Fruit fly (Drosophila melanogaster) whole organism, embryonic: ENCODE results near the gene cass.

ENCODE experiments used
- Aef1 ChIP-seq: fragments of 200-800 bp; sonication (Bioruptor generic); IDR thresholded peaks from 3 replicates; pipeline ENCODE4 v1.3.6; 2022; ENCODE audit warnings: missing biosample characterization, missing genetic modification characterization
- Asciz ChIP-seq: fragments of 200-800 bp; sonication (Bioruptor generic); optimal IDR thresholded peaks from 2 replicates; lab custom pipeline; 2017; ENCODE audit warnings: missing biosample characterization, mild to moderate bottlenecking, missing genetic modification characterization, missing genetic modification reagents
- Atf6 ChIP-seq: fragments of 200-800 bp; sonication (Bioruptor generic); IDR thresholded peaks from 2 replicates; pipeline ENCODE4 v1.3.6; 2022; ENCODE audit warnings: missing biosample characterization, missing genetic modification characterization
- CG11085 ChIP-seq: fragments of 200-800 bp; sonication (Bioruptor generic); IDR thresholded peaks from 2 replicates; pipeline ENCODE4 v1.3.6; 2022; ENCODE audit warnings: missing biosample characterization, missing genetic modification characterization
- CG12391 ChIP-seq: fragments of 200-800 bp; sonication (Bioruptor generic); optimal IDR thresholded peaks from 3 replicates; lab custom pipeline; 2018; ENCODE audit warnings: missing biosample characterization, mild to moderate bottlenecking, missing genetic modification characterization, moderate library complexity
- CG15514 ChIP-seq: fragments of 200-800 bp; sonication (Bioruptor generic); optimal IDR thresholded peaks from 3 replicates; lab custom pipeline; 2017; ENCODE audit warnings: missing biosample characterization, missing genetic modification characterization, mild to moderate bottlenecking, moderate library complexity, missing genetic modification reagents
- CG17568 ChIP-seq: fragments of 200-800 bp; sonication (Bioruptor generic); optimal IDR thresholded peaks from 2 replicates; lab custom pipeline; 2018; ENCODE audit warnings: missing biosample characterization, mild to moderate bottlenecking, missing genetic modification characterization, moderate library complexity
- CG17802 ChIP-seq: fragments of 200-800 bp; sonication (Bioruptor generic); optimal IDR thresholded peaks from 2 replicates; lab custom pipeline; 2018; ENCODE audit warnings: missing biosample characterization, mild to moderate bottlenecking, missing genetic modification characterization, moderate library complexity
- CG2202 ChIP-seq: fragments of 200-800 bp; sonication (Bioruptor generic); optimal IDR thresholded peaks from 2 replicates; lab custom pipeline; 2018; ENCODE audit warnings: missing biosample characterization, mild to moderate bottlenecking, missing genetic modification characterization
- CG2712 ChIP-seq: fragments of 200-800 bp; optimal IDR thresholded peaks from 3 replicates; lab custom pipeline; 2019; ENCODE audit warnings: missing biosample characterization, mild to moderate bottlenecking, missing genetic modification characterization, moderate library complexity
- CG31224 ChIP-seq: fragments of 200-800 bp; sonication (Bioruptor generic); IDR thresholded peaks from 2 replicates; pipeline ENCODE4 v1.3.6; 2022; ENCODE audit warnings: missing biosample characterization, missing genetic modification characterization
- CG31388 ChIP-seq: fragments of 200-800 bp; sonication (Bioruptor generic); optimal IDR thresholded peaks from 2 replicates; lab custom pipeline; 2016; ENCODE audit warnings: missing biosample characterization, missing genetic modification characterization
- CG31441 ChIP-seq: fragments of 200-800 bp; sonication (Bioruptor generic); IDR thresholded peaks from 2 replicates; pipeline ENCODE4 v1.3.6; 2022; ENCODE audit warnings: missing biosample characterization, missing genetic modification characterization
- CG34224 ChIP-seq: fragments of 200-800 bp; sonication (Bioruptor generic); IDR thresholded peaks from 3 replicates; pipeline ENCODE4 v1.3.6; 2022; ENCODE audit warnings: missing biosample characterization, missing genetic modification characterization; ENCODE audit not compliant: partially characterized antibody
- CG4360 ChIP-seq: fragments of 200-800 bp; sonication (Bioruptor generic); IDR thresholded peaks from 2 replicates; pipeline ENCODE4 v1.3.6; 2022; ENCODE audit warnings: missing biosample characterization, missing genetic modification characterization
- CG7556 ChIP-seq: fragments of 200-800 bp; sonication (Bioruptor generic); optimal IDR thresholded peaks from 2 replicates; lab custom pipeline; 2017; ENCODE audit warnings: missing biosample characterization, mild to moderate bottlenecking, missing genetic modification characterization
- CG8478 ChIP-seq: fragments of >200 bp; optimal IDR thresholded peaks from 2 replicates; lab custom pipeline; 2018
- CG8765 ChIP-seq: fragments of 200-800 bp; sonication (Bioruptor generic); IDR thresholded peaks from 2 replicates; pipeline ENCODE4 v1.3.6; 2022; ENCODE audit warnings: missing biosample characterization, missing genetic modification characterization
- Camta ChIP-seq: fragments of 200-800 bp; sonication (Bioruptor generic); optimal IDR thresholded peaks from 2 replicates; lab custom pipeline; 2016; ENCODE audit warnings: missing biosample characterization, missing genetic modification characterization
- Doc3 ChIP-seq: fragments of 200-800 bp; sonication (Bioruptor generic); IDR thresholded peaks from 3 replicates; pipeline ENCODE4 v1.3.6; 2022; ENCODE audit warnings: missing biosample characterization, missing genetic modification characterization; ENCODE audit not compliant: partially characterized antibody
- E2f2 ChIP-seq: fragments of 200-800 bp; sonication (Bioruptor generic); IDR thresholded peaks from 2 replicates; pipeline ENCODE4 v1.3.6; 2022; ENCODE audit warnings: missing biosample characterization, missing genetic modification characterization
- Fer1 ChIP-seq: fragments of 200-800 bp; sonication (Bioruptor generic); optimal IDR thresholded peaks from 2 replicates; lab custom pipeline; 2017; ENCODE audit warnings: missing biosample characterization, mild to moderate bottlenecking, missing genetic modification characterization
- H2.0 ChIP-seq: fragments of 200-800 bp; sonication (Bioruptor generic); IDR thresholded peaks from 2 replicates; pipeline ENCODE4 v1.3.6; 2022; ENCODE audit warnings: missing biosample characterization, missing genetic modification characterization
- Hmr ChIP-seq: fragments of 200-800 bp; sonication (Bioruptor generic); optimal IDR thresholded peaks from 3 replicates; lab custom pipeline; 2017; ENCODE audit warnings: mild to moderate bottlenecking, missing biosample characterization, missing genetic modification reagents, missing genetic modification characterization
- Hr39 ChIP-seq: fragments of >200 bp; optimal IDR thresholded peaks from 2 replicates; lab custom pipeline; 2017
- Opbp ChIP-seq: fragments of 200-800 bp; sonication (Bioruptor generic); IDR thresholded peaks from 3 replicates; pipeline ENCODE4 v1.3.6; 2022; ENCODE audit warnings: missing biosample characterization, missing genetic modification characterization; ENCODE audit not compliant: partially characterized antibody
- Pdp1 ChIP-seq, 2 experiments: fragments of 200-800 bp; sonication (Bioruptor generic); optimal IDR thresholded peaks; 3 replicates each; lab custom pipeline; 2016; ENCODE audit warnings: missing biosample characterization in 2 of 2, missing genetic modification characterization in 2 of 2, mild to moderate bottlenecking in 1 of 2, moderate library complexity in 1 of 2
- ac ChIP-seq: fragments of 200-800 bp; sonication (Bioruptor generic); optimal IDR thresholded peaks from 3 replicates; lab custom pipeline; 2017; ENCODE audit warnings: missing biosample characterization, mild to moderate bottlenecking, missing genetic modification characterization
- aop ChIP-seq: fragments of 200-800 bp; sonication (Bioruptor generic); IDR thresholded peaks from 2 replicates; pipeline ENCODE4 v1.3.6; 2022; ENCODE audit warnings: missing biosample characterization, missing genetic modification characterization
- br ChIP-seq: fragments of >200 bp; optimal IDR thresholded peaks from 2 replicates; lab custom pipeline; 2017
- corto ChIP-seq: fragments of 200-800 bp; sonication (Bioruptor generic); optimal IDR thresholded peaks from 2 replicates; lab custom pipeline; 2016; ENCODE audit warnings: missing biosample characterization, mild to moderate bottlenecking, missing genetic modification characterization, moderate library complexity
- gcm ChIP-seq: fragments of 200-800 bp; sonication (Bioruptor generic); optimal IDR thresholded peaks from 2 replicates; lab custom pipeline; 2019; ENCODE audit warnings: missing biosample characterization, mild to moderate bottlenecking, missing genetic modification characterization, moderate library complexity
- gfzf ChIP-seq: fragments of 200-800 bp; sonication (Bioruptor generic); optimal IDR thresholded peaks from 2 replicates; lab custom pipeline; 2016; ENCODE audit warnings: missing biosample characterization, mild to moderate bottlenecking, missing genetic modification characterization, moderate library complexity
- ham ChIP-seq: fragments of 200-800 bp; sonication (Bioruptor generic); IDR thresholded peaks from 2 replicates; pipeline ENCODE4 v1.3.6; 2022; ENCODE audit warnings: missing biosample characterization, missing genetic modification characterization
- hbn ChIP-seq: fragments of 200-800 bp; sonication (Bioruptor generic); IDR thresholded peaks from 2 replicates; pipeline ENCODE4 v1.3.6; 2022; ENCODE audit warnings: missing biosample characterization, missing genetic modification characterization; ENCODE audit not compliant: partially characterized antibody
- ind ChIP-seq: fragments of 200-800 bp; sonication (Bioruptor generic); optimal IDR thresholded peaks from 3 replicates; lab custom pipeline; 2016; ENCODE audit warnings: missing biosample characterization, missing genetic modification characterization
- lbe ChIP-seq: fragments of 200-800 bp; sonication (Bioruptor generic); optimal IDR thresholded peaks from 2 replicates; lab custom pipeline; 2016; ENCODE audit warnings: missing biosample characterization, mild to moderate bottlenecking, missing genetic modification characterization
- scrt ChIP-seq: fragments of 200-800 bp; sonication (Bioruptor generic); optimal IDR thresholded peaks from 2 replicates; lab custom pipeline; 2018; ENCODE audit warnings: missing biosample characterization, mild to moderate bottlenecking, missing genetic modification characterization, moderate library complexity
- slou ChIP-seq: fragments of 200-800 bp; sonication (Bioruptor generic); optimal IDR thresholded peaks from 3 replicates; lab custom pipeline; 2016; ENCODE audit warnings: missing biosample characterization, missing genetic modification characterization
- tll ChIP-seq, 2 experiments: fragments of 200-800 bp in 1 of 2; fragments of >200 bp in 1 of 2; sonication (Bioruptor generic) in 1 of 2; optimal IDR thresholded peaks; 2 replicates each; lab custom pipeline; 2017 to 2019; ENCODE audit warnings: missing biosample characterization in 2 of 2, missing genetic modification characterization in 2 of 2, mild to moderate bottlenecking in 1 of 2, moderate library complexity in 1 of 2
- toy ChIP-seq: fragments of 200-800 bp; sonication (Bioruptor generic); IDR thresholded peaks from 2 replicates; pipeline ENCODE4 v1.3.6; 2022; ENCODE audit warnings: missing biosample characterization, missing genetic modification characterization
- trh ChIP-seq: fragments of 200-800 bp; sonication (Bioruptor generic); optimal IDR thresholded peaks from 2 replicates; lab custom pipeline; 2016; ENCODE audit warnings: missing biosample characterization, missing genetic modification characterization
- tup ChIP-seq: fragments of 200-800 bp; sonication (Bioruptor generic); optimal IDR thresholded peaks from 2 replicates; lab custom pipeline; 2016; ENCODE audit warnings: missing biosample characterization, mild to moderate bottlenecking, missing genetic modification characterization, moderate library complexity
- unpg ChIP-seq: fragments of 200-800 bp; sonication (Bioruptor generic); optimal IDR thresholded peaks from 3 replicates; lab custom pipeline; 2018; ENCODE audit warnings: missing biosample characterization, mild to moderate bottlenecking, missing genetic modification characterization, moderate library complexity
- vnd ChIP-seq: fragments of 200-800 bp; sonication (Bioruptor generic); IDR thresholded peaks from 3 replicates; pipeline ENCODE4 v1.3.6; 2022; ENCODE audit warnings: missing biosample characterization, missing genetic modification characterization; ENCODE audit not compliant: partially characterized antibody
- vvl ChIP-seq: fragments of 200-800 bp; sonication (Bioruptor generic); IDR thresholded peaks from 2 replicates; pipeline ENCODE4 v1.3.6; 2022; ENCODE audit warnings: missing biosample characterization, missing genetic modification characterization
- zen ChIP-seq: fragments of 200-800 bp; sonication (Bioruptor generic); optimal IDR thresholded peaks from 3 replicates; lab custom pipeline; 2018; ENCODE audit warnings: missing biosample characterization, mild to moderate bottlenecking, missing genetic modification characterization, moderate library complexity
- zen2 ChIP-seq: fragments of 200-800 bp; sonication (Bioruptor generic); IDR thresholded peaks from 3 replicates; pipeline ENCODE4 v1.3.6; 2022; ENCODE audit warnings: missing biosample characterization, missing genetic modification characterization; ENCODE audit not compliant: partially characterized antibody
- zfh1 ChIP-seq: fragments of 200-800 bp; sonication (Bioruptor generic); IDR thresholded peaks from 3 replicates; pipeline ENCODE4 v1.3.6; 2022; ENCODE audit warnings: missing biosample characterization, missing genetic modification characterization

The cass gene

DNA sequence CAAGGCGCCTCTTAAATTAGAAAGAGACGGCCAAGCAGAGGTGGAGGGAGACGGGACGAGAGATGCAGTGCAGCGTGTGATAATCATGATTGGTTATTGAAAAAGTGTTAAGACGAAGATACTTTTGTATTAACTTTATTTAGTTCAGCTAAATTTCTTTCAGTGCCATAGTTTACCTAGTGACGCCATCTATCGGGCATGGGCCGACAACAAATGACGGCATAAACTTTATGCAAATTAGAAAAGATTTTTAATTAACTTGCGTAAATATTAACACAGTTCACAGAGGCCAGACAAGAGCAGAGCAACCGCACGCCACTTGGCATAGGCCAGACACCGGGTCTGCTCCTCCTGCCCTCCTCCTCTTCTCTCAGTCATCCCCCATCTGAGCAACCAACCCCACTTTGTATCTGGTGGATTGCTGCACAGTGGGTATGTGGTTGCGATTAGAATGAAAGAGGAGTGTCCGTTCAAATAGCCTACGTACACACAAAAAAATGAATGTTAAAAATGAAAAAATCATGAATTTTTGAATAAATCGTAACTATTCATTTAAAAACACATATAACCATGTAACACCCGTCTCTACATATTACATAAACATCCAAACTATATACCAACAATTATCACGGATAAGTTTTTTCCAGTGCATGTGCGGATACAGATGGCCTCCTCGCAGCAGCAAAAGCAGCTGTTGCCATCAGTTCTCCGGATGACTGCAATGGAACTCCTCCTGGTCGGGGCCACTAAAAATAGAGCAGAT is 11.6 kb downstream of the cass start (continued):
- TF ChIP-seq CG34224 (GFP tag; lab: Robert Waterston, UW) (no peak), scrt (GFP tag; lab: Kevin White, UChicago) (peak; percentile 71), Asciz (GFP tag; lab: Kevin White, UChicago) (peak; percentile 74), ac (GFP tag; lab: Kevin White, UChicago) (peak; percentile 54), Atf6 (GFP tag; lab: Robert Waterston, UW) (peak; percentile 75), gfzf (GFP tag; lab: Kevin White, UChicago) (no peak), Camta (GFP tag; lab: Kevin White, UChicago) (peak; percentile 88), CG17568 (peak; percentile 68), tll (GFP tag; optimal IDR thresholded peaks at IDR 0.05; lab: Kevin White, UChicago) (no peak), CG15514 (GFP tag; lab: Kevin White, UChicago) (peak; percentile 54), E2f2 (GFP tag; lab: Robert Waterston, UW) (peak; percentile 53; the same call in 1 of the 2 replicates), Opbp (GFP tag; lab: Robert Waterston, UW) (no peak), Hmr (GFP tag; lab: Kevin White, UChicago) (peak; percentile 79), CG2202 (tag; lab: Kevin White, UChicago) (peak; percentile 77), unpg (peak; percentile 88), CG2712 (peak; percentile 88), CG12391 (no peak), slou (peak; percentile 73), CG7556 (GFP tag; lab: Kevin White, UChicago) (peak; percentile 85), vvl (GFP tag; lab: Robert Waterston, UW) (peak; percentile 90), ind (GFP tag; lab: Kevin White, UChicago) (peak; percentile 81), tup (GFP tag; lab: Kevin White, UChicago) (peak; percentile 27), CG8765 (GFP tag; lab: Robert Waterston, UW) (peak; percentile 36; the same call in 1 of the 2 replicates), toy (no peak), hbn (GFP tag; lab: Robert Waterston, UW) (no peak), aop (no peak), CG31441 (GFP tag; lab: Robert Waterston, UW) (no peak; the same call in none of the 2 replicates), Fer1 (GFP tag; lab: Kevin White, UChicago) (peak; percentile 85), zen2 (no peak), CG31388 (GFP tag; lab: Kevin White, UChicago) (peak; percentile 55), vnd (GFP tag; lab: Robert Waterston, UW) (no peak), zen (tag; lab: Kevin White, UChicago) (no peak), zfh1 (peak; percentile 82), CG31224 (GFP tag; lab: Robert Waterston, UW) (peak; percentile 45; the same call in 1 of the 2 replicates), br (lab: Kevin White, UChicago) (no peak), H2.0 (GFP tag; lab: Robert Waterston, UW) (peak; percentile 69), Pdp1 (GFP tag; optimal IDR thresholded peaks at IDR 0.05; lab: Kevin White, UChicago) (peak; percentile 82 to 83), CG17802 (tag; lab: Kevin White, UChicago) (peak; percentile 43), CG11085 (peak; percentile 51; the same call in 1 of the 2 replicates), trh (GFP tag; lab: Kevin White, UChicago) (peak; percentile 60), Hr39 (lab: Kevin White, UChicago) (no peak), CG8478 (lab: Kevin White, UChicago) (no peak), Doc3 (no peak), lbe (GFP tag; lab: Kevin White, UChicago) (no peak), Aef1 (GFP tag; lab: Robert Waterston, UW) (peak; percentile 70; the same call in 2 of the 3 replicates), CG4360 (GFP tag; lab: Robert Waterston, UW) (peak; percentile 51; the same call in 1 of the 2 replicates), ham (GFP tag; lab: Robert Waterston, UW) (no peak), corto (GFP tag; lab: Kevin White, UChicago) (no peak), gcm (no peak)
